Worm (Caenorhabditis elegans) whole organism, L1 larva: ENCODE results near the gene hpk-1.
A peak's percentile ranks its signal among the peaks of the same experiment; 100 is the strongest.

Experiments
- C04F5.9 ChIP-seq: sonication (generic microtip); optimal IDR thresholded peaks from 2 replicates; lab custom pipeline; 2016; ENCODE audit warnings: missing genetic modification characterization, missing compliant biosample characterization
- C16A3.4 ChIP-seq: fragments of 150-350 bp; optimal IDR thresholded peaks from 2 replicates; lab custom pipeline; 2014; ENCODE audit warnings: missing biosample characterization, missing genetic modification characterization
- aha-1 ChIP-seq: fragments of 150-350 bp; optimal IDR thresholded peaks from 2 replicates; lab custom pipeline; 2014; ENCODE audit warnings: missing biosample characterization, missing genetic modification characterization
- alr-1 ChIP-seq: fragments of 200-800 bp; sonication (Bioruptor generic); optimal IDR thresholded peaks from 2 replicates; lab custom pipeline; 2018; ENCODE audit warnings: borderline replicate concordance, mild to moderate bottlenecking, missing genetic modification characterization, missing compliant biosample characterization
- ama-1 ChIP-seq: fragments of 150-350 bp; optimal IDR thresholded peaks from 2 replicates; lab custom pipeline; 2014
- blmp-1 ChIP-seq: fragments of 150-350 bp; optimal IDR thresholded peaks from 2 replicates; lab custom pipeline; 2014; ENCODE audit warnings: missing biosample characterization, missing genetic modification characterization
- ceh-8 ChIP-seq: fragments of 200-800 bp; sonication (Bioruptor generic); optimal IDR thresholded peaks from 2 replicates; lab custom pipeline; 2018; ENCODE audit warnings: mild to moderate bottlenecking, missing genetic modification characterization, moderate library complexity, missing compliant biosample characterization
- ceh-88 ChIP-seq: fragments of 200-800 bp; sonication (Bioruptor generic); IDR thresholded peaks from 2 replicates; pipeline ENCODE4 v1.3.6; 2022; ENCODE audit warnings: missing genetic modification characterization, missing compliant biosample characterization
- ceh-90 ChIP-seq: sonication (generic microtip); optimal IDR thresholded peaks from 2 replicates; lab custom pipeline; 2016; ENCODE audit warnings: missing genetic modification characterization, missing compliant biosample characterization
- ces-1 ChIP-seq: fragments of 150-350 bp; optimal IDR thresholded peaks from 2 replicates; lab custom pipeline; 2014; ENCODE audit warnings: missing biosample characterization, missing genetic modification reagents, missing genetic modification characterization
- dpl-1 ChIP-seq, 3 experiments: fragments of 150-350 bp in 2 of 3; sonication (generic microtip) in 1 of 3; optimal IDR thresholded peaks; 2 replicates each; lab custom pipeline; 2014 to 2017; ENCODE audit warnings: missing biosample characterization in 3 of 3, missing genetic modification characterization in 3 of 3, missing genetic modification reagents in 3 of 3
- efl-1 ChIP-seq, 4 experiments: fragments of 150-350 bp; optimal IDR thresholded peaks in 3 of 4; peaks in 1 of 4; 1 replicate in 1 of 4; 2 replicates in 3 of 4; lab custom pipeline; 2014; ENCODE audit warnings: missing biosample characterization in 2 of 4, missing genetic modification characterization in 2 of 4, missing genetic modification reagents in 2 of 4
- egl-13 ChIP-seq: sonication (generic microtip); optimal IDR thresholded peaks from 2 replicates; lab custom pipeline; 2016; ENCODE audit warnings: missing genotype, missing genetic modification reagents, missing genetic modification characterization, missing compliant biosample characterization
- elt-2 ChIP-seq: sonication (generic microtip); optimal IDR thresholded peaks from 2 replicates; lab custom pipeline; 2016; ENCODE audit warnings: missing genetic modification characterization, mild to moderate bottlenecking, inconsistent platforms, missing compliant biosample characterization, missing genetic modification reagents
- fkh-10 ChIP-seq: sonication (generic microtip); optimal IDR thresholded peaks from 2 replicates; lab custom pipeline; 2017; ENCODE audit warnings: missing biosample characterization, missing genetic modification reagents, missing genetic modification characterization
- fkh-4 ChIP-seq: sonication (generic microtip); optimal IDR thresholded peaks from 2 replicates; lab custom pipeline; 2016; ENCODE audit warnings: missing compliant biosample characterization, missing genetic modification characterization, borderline replicate concordance
- fos-1 ChIP-seq: fragments of 150-350 bp; optimal IDR thresholded peaks from 2 replicates; lab custom pipeline; 2014; ENCODE audit warnings: missing biosample characterization, missing genetic modification characterization
- hpl-2 ChIP-seq: fragments of 150-350 bp; optimal IDR thresholded peaks from 2 replicates; lab custom pipeline; 2014; ENCODE audit warnings: missing biosample characterization, missing genetic modification reagents, missing genetic modification characterization
- jun-1 ChIP-seq: fragments of 150-350 bp; optimal IDR thresholded peaks from 2 replicates; lab custom pipeline; 2014; ENCODE audit warnings: missing biosample characterization, missing genetic modification reagents, missing genetic modification characterization
- lin-13 ChIP-seq: fragments of 150-350 bp; optimal IDR thresholded peaks from 2 replicates; lab custom pipeline; 2014; ENCODE audit warnings: missing biosample characterization, missing genetic modification reagents, missing genetic modification characterization
- lin-14 ChIP-seq: fragments of 200-800 bp; sonication (Bioruptor generic); optimal IDR thresholded peaks from 2 replicates; lab custom pipeline; 2018; ENCODE audit warnings: mild to moderate bottlenecking, missing genetic modification characterization, moderate library complexity, missing compliant biosample characterization
- lin-15B ChIP-seq: fragments of 150-350 bp; sonication (generic microtip); optimal IDR thresholded peaks from 3 replicates; lab custom pipeline; 2014; ENCODE audit warnings: missing biosample characterization, missing genetic modification characterization
- lin-39 ChIP-seq: fragments of 150-350 bp; optimal IDR thresholded peaks from 2 replicates; lab custom pipeline; 2014; ENCODE audit warnings: missing biosample characterization, missing genetic modification reagents, missing genetic modification characterization
- lsy-2 ChIP-seq, 2 experiments: fragments of 150-350 bp; optimal IDR thresholded peaks; 2 replicates each; lab custom pipeline; 2014; ENCODE audit warnings: missing biosample characterization in 2 of 2, missing genetic modification characterization in 2 of 2
- mef-2 ChIP-seq: fragments of 150-350 bp; optimal IDR thresholded peaks from 2 replicates; lab custom pipeline; 2014; ENCODE audit warnings: missing biosample characterization, missing genetic modification characterization
- nhr-19 ChIP-seq: fragments of 200-800 bp; sonication (Bioruptor generic); conservative IDR thresholded peaks from 2 replicates; pipeline ENCODE4 v1.3.6; 2022; ENCODE audit warnings: missing genetic modification characterization, missing compliant biosample characterization
- nhr-20 ChIP-seq: sonication (generic microtip); optimal IDR thresholded peaks from 2 replicates; lab custom pipeline; 2016; ENCODE audit warnings: mild to moderate bottlenecking, missing genetic modification characterization, missing compliant biosample characterization
- nhr-47 ChIP-seq: sonication (generic microtip); optimal IDR thresholded peaks from 2 replicates; lab custom pipeline; 2016; ENCODE audit warnings: mild to moderate bottlenecking, missing genetic modification characterization, moderate library complexity, missing compliant biosample characterization
- nhr-71 ChIP-seq: sonication (generic microtip); optimal IDR thresholded peaks from 2 replicates; lab custom pipeline; 2016; ENCODE audit warnings: mild to moderate bottlenecking, missing genetic modification characterization, moderate library complexity, missing compliant biosample characterization
- nhr-76 ChIP-seq: sonication (generic microtip); optimal IDR thresholded peaks from 2 replicates; lab custom pipeline; 2017; ENCODE audit warnings: missing biosample characterization, missing genetic modification characterization
- nhr-77 ChIP-seq: fragments of 150-350 bp; optimal IDR thresholded peaks from 2 replicates; lab custom pipeline; 2014; ENCODE audit warnings: missing biosample characterization, missing genetic modification characterization
- nhr-84 ChIP-seq: sonication (generic microtip); optimal IDR thresholded peaks from 2 replicates; lab custom pipeline; 2017; ENCODE audit warnings: missing biosample characterization, missing genetic modification characterization
- nhr-85 ChIP-seq: sonication (generic microtip); peaks from one replicate; lab custom pipeline; 2016; ENCODE audit warnings: missing genetic modification characterization, inconsistent platforms, missing compliant biosample characterization
- pag-3 ChIP-seq: sonication (generic microtip); optimal IDR thresholded peaks from 2 replicates; lab custom pipeline; 2017; ENCODE audit warnings: missing genetic modification characterization, mild to moderate bottlenecking, missing compliant biosample characterization, antibody characterized with exemption, borderline replicate concordance; ENCODE audit not compliant: insufficient read depth
- pax-3 ChIP-seq: fragments of 200-800 bp; sonication (Bioruptor generic); optimal IDR thresholded peaks from 2 replicates; lab custom pipeline; 2018; ENCODE audit warnings: mild to moderate bottlenecking, missing genetic modification characterization, moderate library complexity, missing compliant biosample characterization
- pqm-1 ChIP-seq: sonication (generic microtip); optimal IDR thresholded peaks from 3 replicates; lab custom pipeline; 2017; ENCODE audit warnings: missing biosample characterization, missing genetic modification characterization
- skn-1 ChIP-seq: fragments of 150-350 bp; optimal IDR thresholded peaks from 2 replicates; lab custom pipeline; 2014; ENCODE audit warnings: missing biosample characterization, missing genetic modification characterization
- snpc-4 ChIP-seq: fragments of 150-350 bp; optimal IDR thresholded peaks from 2 replicates; lab custom pipeline; 2014; ENCODE audit warnings: missing biosample characterization, missing genetic modification characterization
- snu-23 ChIP-seq: sonication (generic microtip); optimal IDR thresholded peaks from 2 replicates; lab custom pipeline; 2016; ENCODE audit warnings: missing genetic modification characterization, missing compliant biosample characterization
- sup-37 ChIP-seq: fragments of 200-800 bp; sonication (Bioruptor generic); optimal IDR thresholded peaks from 2 replicates; lab custom pipeline; 2018; ENCODE audit warnings: mild to moderate bottlenecking, missing genetic modification characterization, missing compliant biosample characterization
- swsn-7 ChIP-seq: sonication (generic microtip); optimal IDR thresholded peaks from 2 replicates; lab custom pipeline; 2016; ENCODE audit warnings: missing genetic modification characterization, missing compliant biosample characterization
- tbx-2 ChIP-seq: sonication (generic microtip); optimal IDR thresholded peaks from 2 replicates; lab custom pipeline; 2016; ENCODE audit warnings: missing genetic modification characterization, missing compliant biosample characterization
- tlp-1 ChIP-seq: fragments of 150-350 bp; optimal IDR thresholded peaks from 2 replicates; lab custom pipeline; 2014; ENCODE audit warnings: missing biosample characterization, missing genetic modification characterization
- unc-30 ChIP-seq: sonication (generic microtip); optimal IDR thresholded peaks from 2 replicates; lab custom pipeline; 2017; ENCODE audit warnings: missing biosample characterization, missing genetic modification characterization
- unc-62 ChIP-seq: fragments of 150-350 bp; optimal IDR thresholded peaks from 2 replicates; lab custom pipeline; 2014; ENCODE audit warnings: missing biosample characterization, missing genetic modification reagents, missing genetic modification characterization
- unc-86 ChIP-seq: sonication (generic microtip); optimal IDR thresholded peaks from 2 replicates; lab custom pipeline; 2016; ENCODE audit warnings: missing genetic modification characterization, missing compliant biosample characterization
- unc-98 ChIP-seq: fragments of 200-800 bp; sonication (Bioruptor generic); IDR thresholded peaks from 2 replicates; pipeline ENCODE4 v1.3.6; 2022; ENCODE audit warnings: missing genetic modification characterization, missing compliant biosample characterization
- xbp-1 ChIP-seq: sonication (generic microtip); optimal IDR thresholded peaks from 2 replicates; lab custom pipeline; 2016; ENCODE audit warnings: missing genetic modification characterization, missing compliant biosample characterization
- zag-1 ChIP-seq: fragments of 150-350 bp; optimal IDR thresholded peaks from 2 replicates; lab custom pipeline; 2014; ENCODE audit warnings: missing biosample characterization, missing genetic modification characterization
- ztf-11 ChIP-seq, 2 experiments: sonication (generic microtip); optimal IDR thresholded peaks; 2 replicates each; lab custom pipeline; 2016 to 2017; ENCODE audit warnings: missing genetic modification characterization in 2 of 2, missing biosample characterization in 1 of 2, missing compliant biosample characterization in 1 of 2

hpk-1 gene

ce11 chrX:4252047-4252446, 35.0 kb upstream of the hpk-1 start, which contains the start of gene srv-5:
Gene srv-5 (plus strand): TSS chrX:4252347.
- no peak for TF ChIP-seq efl-1 (optimal IDR thresholded peaks at IDR 0.05; lab: Kevin White, UChicago)
- TF ChIP-seq efl-1 (GFP tag; optimal IDR thresholded peaks at IDR 0.05 in 1 of 2; lab: Kevin White, UChicago), result peak in 1 of 2 experiments; percentile 55
- TF ChIP-seq skn-1, result no peak
- TF ChIP-seq, all 84 proteins: peak for 1

ce11 chrX:4248949-4249348, 31.9 kb upstream of the hpk-1 start, which contains the start of gene hlh-13:
Gene hlh-13 (plus strand): TSS chrX:4249249.
- TF ChIP-seq unc-86 (tag; lab: Kevin White, UChicago) (no peak), fkh-10 (no peak)

ce11 chrX:4248417-4248816, 31.3 kb upstream of the hpk-1 start:
- no peak for TF ChIP-seq C16A3.4 (tag; lab: Kevin White, UChicago)
- TF ChIP-seq nhr-19 (GFP tag; lab: Robert Waterston, UW), result no peak
- TF ChIP-seq nhr-47, result no peak
- no peak for TF ChIP-seq blmp-1
- TF ChIP-seq C04F5.9 (tag; lab: Kevin White, UChicago), result no peak
- peak; percentile 9 for TF ChIP-seq snu-23
- no peak for TF ChIP-seq lsy-2 (tag; optimal IDR thresholded peaks at IDR 0.05; lab: Kevin White, UChicago)
- no peak for TF ChIP-seq swsn-7
- TF ChIP-seq ztf-11 (tag; optimal IDR thresholded peaks at IDR 0.05; lab: Kevin White, UChicago), result no peak
- TF ChIP-seq lin-39 (tag; lab: Kevin White, UChicago), result no peak
- TF ChIP-seq ces-1 (GFP tag; lab: Kevin White, UChicago), result no peak
- TF ChIP-seq nhr-85 (tag; lab: Kevin White, UChicago), result peak; percentile 55
- TF ChIP-seq elt-2 (tag; lab: Kevin White, UChicago), result peak; percentile 34
- no peak for TF ChIP-seq unc-62 (GFP tag; lab: Kevin White, UChicago)
- TF ChIP-seq lin-15B (tag; lab: Kevin White, UChicago), result no peak
- TF ChIP-seq nhr-76, result no peak
- no peak for TF ChIP-seq unc-98 (GFP tag; lab: Robert Waterston, UW)
- no peak for TF ChIP-seq ama-1 (lab: Kevin White, UChicago)
- TF ChIP-seq unc-30 (tag; lab: Kevin White, UChicago), result no peak
- no peak for TF ChIP-seq pag-3 (tag; lab: Kevin White, UChicago)
- no peak for TF ChIP-seq ceh-8 (GFP tag; lab: Kevin White, UChicago)
- peak; percentile 26 for TF ChIP-seq nhr-71
- TF ChIP-seq nhr-20 (tag; lab: Kevin White, UChicago), result peak; percentile 13
- no peak for TF ChIP-seq sup-37 (GFP tag; lab: Kevin White, UChicago)
- TF ChIP-seq alr-1 (tag; lab: Kevin White, UChicago), result no peak
- no peak for TF ChIP-seq nhr-77
- no peak for TF ChIP-seq ceh-90 (tag; lab: Kevin White, UChicago)
- no peak for TF ChIP-seq aha-1 (tag; lab: Kevin White, UChicago)
- TF ChIP-seq pqm-1 (tag; lab: Kevin White, UChicago), result no peak
- TF ChIP-seq zag-1 (tag; lab: Kevin White, UChicago), result no peak
- TF ChIP-seq ceh-88 (GFP tag; lab: Robert Waterston, UW), result no peak
- no peak for TF ChIP-seq fkh-4 (tag; lab: Kevin White, UChicago)
- no peak for TF ChIP-seq tbx-2
- TF ChIP-seq hpl-2, result no peak
- TF ChIP-seq fos-1 (tag; lab: Kevin White, UChicago), result no peak
- TF ChIP-seq jun-1 (tag; lab: Kevin White, UChicago), result no peak
- no peak for TF ChIP-seq lin-13 (GFP tag; lab: Kevin White, UChicago)
- TF ChIP-seq nhr-84 (tag; lab: Kevin White, UChicago), result no peak
- TF ChIP-seq lin-14 (GFP tag; lab: Kevin White, UChicago), result peak; percentile 30
- TF ChIP-seq xbp-1 (tag; lab: Kevin White, UChicago), result no peak
- TF ChIP-seq egl-13, result no peak
- TF ChIP-seq efl-1 (optimal IDR thresholded peaks at IDR 0.05; lab: Kevin White, UChicago), result no peak
- TF ChIP-seq efl-1 (GFP tag; optimal IDR thresholded peaks at IDR 0.05 in 1 of 2; lab: Kevin White, UChicago), result no peak
- no peak for TF ChIP-seq snpc-4 (tag; lab: Kevin White, UChicago)
- TF ChIP-seq fkh-10, result no peak
- TF ChIP-seq dpl-1 (GFP tag; optimal IDR thresholded peaks at IDR 0.05; lab: Kevin White, UChicago), result no peak
- no peak for TF ChIP-seq tlp-1 (tag; lab: Kevin White, UChicago)
- no peak for TF ChIP-seq mef-2 (tag; lab: Kevin White, UChicago)
- TF ChIP-seq pax-3 (tag; lab: Kevin White, UChicago), result no peak
